Worm (Caenorhabditis elegans) whole organism, mixed stage, embryonic: ENCODE data around the gene D1022.5.

Source experiments
- M03D4.4 ChIP-seq: sonication (generic microtip); optimal IDR thresholded peaks from 2 replicates; lab custom pipeline; 2017; ENCODE audit warnings: mild to moderate bottlenecking, missing genetic modification characterization, missing compliant biosample characterization
- bed-3 ChIP-seq: fragments of 200-800 bp; sonication (Bioruptor generic); optimal IDR thresholded peaks from 3 replicates; lab custom pipeline; 2018; ENCODE audit warnings: mild to moderate bottlenecking, missing genetic modification characterization, moderate library complexity, missing compliant biosample characterization
- blmp-1 ChIP-seq: fragments of 150-350 bp; optimal IDR thresholded peaks from 2 replicates; lab custom pipeline; 2014; ENCODE audit warnings: missing biosample characterization, missing genetic modification characterization
- ceh-43 ChIP-seq: fragments of 200-800 bp; sonication (Bioruptor generic); optimal IDR thresholded peaks from 2 replicates; lab custom pipeline; 2018; ENCODE audit warnings: mild to moderate bottlenecking, missing genetic modification characterization, moderate library complexity, missing compliant biosample characterization
- ceh-83 ChIP-seq: fragments of 200-800 bp; sonication (Bioruptor generic); optimal IDR thresholded peaks from 2 replicates; lab custom pipeline; 2018; ENCODE audit warnings: mild to moderate bottlenecking, missing genetic modification characterization, missing compliant biosample characterization
- ces-1 ChIP-seq: fragments of 150-350 bp; optimal IDR thresholded peaks from 2 replicates; lab custom pipeline; 2014; ENCODE audit warnings: missing biosample characterization, missing genetic modification reagents, missing genetic modification characterization
- cnd-1 ChIP-seq: fragments of 200-800 bp; sonication (Bioruptor generic); optimal IDR thresholded peaks from 2 replicates; lab custom pipeline; 2018; ENCODE audit warnings: mild to moderate bottlenecking, missing genetic modification characterization, missing compliant biosample characterization
- drap-1 ChIP-seq: fragments of 200-800 bp; sonication (Bioruptor generic); optimal IDR thresholded peaks from 3 replicates; lab custom pipeline; 2018; ENCODE audit warnings: mild to moderate bottlenecking, missing genetic modification characterization, missing compliant biosample characterization
- elt-1 ChIP-seq: sonication (generic microtip); optimal IDR thresholded peaks from 2 replicates; lab custom pipeline; 2017; ENCODE audit warnings: missing genetic modification characterization, mild to moderate bottlenecking, missing compliant biosample characterization, antibody characterized with exemption, moderate library complexity, borderline replicate concordance; ENCODE audit not compliant: insufficient read depth
- elt-3 ChIP-seq: fragments of 150-350 bp; optimal IDR thresholded peaks from 2 replicates; lab custom pipeline; 2014; ENCODE audit warnings: missing biosample characterization, missing genetic modification characterization
- flh-1 ChIP-seq: fragments of 200-800 bp; sonication (Bioruptor generic); optimal IDR thresholded peaks from 2 replicates; lab custom pipeline; 2018; ENCODE audit warnings: mild to moderate bottlenecking, missing genetic modification characterization, moderate library complexity, missing compliant biosample characterization
- ham-2 ChIP-seq: fragments of 200-800 bp; sonication (Bioruptor generic); optimal IDR thresholded peaks from 2 replicates; lab custom pipeline; 2018; ENCODE audit warnings: mild to moderate bottlenecking, missing genetic modification characterization, missing compliant biosample characterization
- hlh-1 ChIP-seq: fragments of 150-350 bp; optimal IDR thresholded peaks from 2 replicates; lab custom pipeline; 2014; ENCODE audit warnings: missing biosample characterization, missing genetic modification reagents, missing genetic modification characterization
- lin-13 ChIP-seq: fragments of 150-350 bp; optimal IDR thresholded peaks from 2 replicates; lab custom pipeline; 2014; ENCODE audit warnings: missing biosample characterization, missing genetic modification characterization
- lsy-2 ChIP-seq: fragments of 150-350 bp; optimal IDR thresholded peaks from 2 replicates; lab custom pipeline; 2014; ENCODE audit warnings: missing biosample characterization, missing genetic modification characterization
- mab-5 ChIP-seq: fragments of 150-350 bp; optimal IDR thresholded peaks from 2 replicates; lab custom pipeline; 2014; ENCODE audit warnings: missing biosample characterization, missing genetic modification characterization
- mep-1 ChIP-seq: fragments of 150-350 bp; optimal IDR thresholded peaks from 2 replicates; lab custom pipeline; 2017; ENCODE audit warnings: missing biosample characterization, missing genetic modification reagents, missing genetic modification characterization, inconsistent platforms
- mls-2 ChIP-seq: sonication (generic microtip); optimal IDR thresholded peaks from 2 replicates; lab custom pipeline; 2016; ENCODE audit warnings: mild to moderate bottlenecking, missing genetic modification characterization, moderate library complexity, missing compliant biosample characterization
- nhr-12 ChIP-seq: fragments of 150-350 bp; optimal IDR thresholded peaks from 2 replicates; lab custom pipeline; 2014; ENCODE audit warnings: missing biosample characterization, missing genetic modification characterization
- nhr-2 ChIP-seq: fragments of 150-350 bp; optimal IDR thresholded peaks from 2 replicates; lab custom pipeline; 2014; ENCODE audit warnings: missing biosample characterization, missing genetic modification characterization
- nhr-237 ChIP-seq: fragments of 150-350 bp; optimal IDR thresholded peaks from 2 replicates; lab custom pipeline; 2014; ENCODE audit warnings: missing biosample characterization, missing genetic modification characterization
- nhr-28 ChIP-seq: fragments of 150-350 bp; optimal IDR thresholded peaks from 2 replicates; lab custom pipeline; 2014; ENCODE audit warnings: missing biosample characterization, missing genetic modification characterization
- nhr-76 ChIP-seq: sonication (generic microtip); optimal IDR thresholded peaks from 2 replicates; lab custom pipeline; 2017; ENCODE audit warnings: missing biosample characterization, missing genetic modification characterization
- pha-4 ChIP-seq: fragments of 150-350 bp; optimal IDR thresholded peaks from 2 replicates; lab custom pipeline; 2018; ENCODE audit warnings: missing biosample characterization, missing genetic modification reagents, missing genetic modification characterization
- sem-2 ChIP-seq: fragments of 200-800 bp; sonication (Bioruptor generic); optimal IDR thresholded peaks from 2 replicates; lab custom pipeline; 2018; ENCODE audit warnings: mild to moderate bottlenecking, missing genetic modification characterization, missing compliant biosample characterization
- snpc-4 ChIP-seq: fragments of 150-350 bp; optimal IDR thresholded peaks from 2 replicates; lab custom pipeline; 2014; ENCODE audit warnings: missing biosample characterization, missing genetic modification characterization
- sptf-1 ChIP-seq: sonication (generic microtip); optimal IDR thresholded peaks from 2 replicates; lab custom pipeline; 2017; ENCODE audit warnings: mild to moderate bottlenecking, missing genetic modification characterization, moderate library complexity, missing compliant biosample characterization
- tbx-8 ChIP-seq: fragments of 200-800 bp; sonication (Bioruptor generic); optimal IDR thresholded peaks from 2 replicates; lab custom pipeline; 2018; ENCODE audit warnings: mild to moderate bottlenecking, missing genetic modification characterization, moderate library complexity, missing compliant biosample characterization
- unc-120 ChIP-seq: sonication (generic microtip); optimal IDR thresholded peaks from 2 replicates; lab custom pipeline; 2017; ENCODE audit warnings: missing genetic modification characterization, missing compliant biosample characterization; ENCODE audit not compliant: poor library complexity, severe bottlenecking
- unc-39 ChIP-seq: fragments of 150-350 bp; optimal IDR thresholded peaks from 2 replicates; lab custom pipeline; 2014; ENCODE audit warnings: missing biosample characterization, missing genetic modification characterization
- zip-8 ChIP-seq: fragments of 150-350 bp; optimal IDR thresholded peaks from 2 replicates; lab custom pipeline; 2014; ENCODE audit warnings: missing biosample characterization, missing genetic modification characterization
- ztf-11 ChIP-seq: fragments of 150-350 bp; optimal IDR thresholded peaks from 2 replicates; lab custom pipeline; 2014; ENCODE audit warnings: missing biosample characterization, missing genetic modification characterization

D1022.5 gene

ce11 chrII:7458706-7459105 is at the start of gene D1022.5:
Gene D1022.5, minus strand, starts transcription at chrII:7458806.
- TF ChIP-seq flh-1 (GFP tag; lab: Kevin White, UChicago) (no peak), sem-2 (GFP tag; lab: Kevin White, UChicago) (no peak), ceh-83 (GFP tag; lab: Kevin White, UChicago) (no peak), elt-3 (tag; lab: Kevin White, UChicago) (no peak), nhr-2 (no peak), snpc-4 (no peak), lsy-2 (tag; lab: Kevin White, UChicago) (no peak), ztf-11 (no peak), blmp-1 (tag; lab: Kevin White, UChicago) (no peak), ces-1 (GFP tag; lab: Kevin White, UChicago) (no peak)

- TF ChIP-seq tbx-8 (no peak), hlh-1 (tag; lab: Kevin White, UChicago) (no peak), M03D4.4 (no peak), nhr-12 (tag; lab: Kevin White, UChicago) (no peak), sptf-1 (no peak), drap-1 (GFP tag; lab: Kevin White, UChicago) (no peak), mab-5 (no peak), unc-120 (tag; lab: Kevin White, UChicago) (no peak), nhr-76 (tag; lab: Kevin White, UChicago) (no peak), unc-39 (tag; lab: Kevin White, UChicago) (no peak), cnd-1 (tag; lab: Kevin White, UChicago) (no peak), bed-3 (GFP tag; lab: Kevin White, UChicago) (no peak), mls-2 (no peak), ceh-83 (GFP tag; lab: Kevin White, UChicago) (no peak), blmp-1 (tag; lab: Kevin White, UChicago) (no peak), flh-1 (GFP tag; lab: Kevin White, UChicago) (no peak), elt-3 (tag; lab: Kevin White, UChicago) (no peak)
Measured at ce11 chrII:7505005-7505404, 46.4 kb upstream of the D1022.5 start, which contains the start of gene C28F5.1. Gene C28F5.1, plus strand, starts transcription at chrII:7505305.

ce11 chrII:7499390-7499789 is 40.8 kb upstream of the D1022.5 start, which contains the start of gene srab-14:
Gene srab-14, minus strand, starts transcription at chrII:7499490.
- TF ChIP-seq ztf-11 (no peak), lin-13 (no peak), lsy-2 (tag; lab: Kevin White, UChicago) (no peak), sem-2 (GFP tag; lab: Kevin White, UChicago) (no peak), nhr-28 (tag; lab: Kevin White, UChicago) (no peak)

ce11 chrII:7496070-7496469 is 37.5 kb upstream of the D1022.5 start, which contains the start of gene spi-1:
Gene spi-1, plus strand, starts transcription at chrII:7496247.
- TF ChIP-seq lsy-2 (tag; lab: Kevin White, UChicago) (no peak), nhr-12 (tag; lab: Kevin White, UChicago) (no peak), nhr-2 (no peak), M03D4.4 (no peak), mab-5 (no peak), blmp-1 (tag; lab: Kevin White, UChicago) (no peak), flh-1 (GFP tag; lab: Kevin White, UChicago) (no peak), mep-1 (tag; lab: Kevin White, UChicago) (no peak), unc-39 (tag; lab: Kevin White, UChicago) (no peak), unc-120 (tag; lab: Kevin White, UChicago) (no peak), nhr-237 (no peak), ceh-43 (no peak), sptf-1 (no peak), ceh-83 (GFP tag; lab: Kevin White, UChicago) (no peak), tbx-8 (no peak), sem-2 (GFP tag; lab: Kevin White, UChicago) (no peak)

- no peak for TF ChIP-seq snpc-4
- no peak for TF ChIP-seq flh-1 (GFP tag; lab: Kevin White, UChicago)
- TF ChIP-seq mls-2: no peak
Measured at ce11 chrII:7494155-7494554, 35.5 kb upstream of the D1022.5 start, which contains the start of gene R10H1.1. Gene R10H1.1, plus strand, starts transcription at chrII:7494455.

ce11 chrII:7493599-7493998 is 35.0 kb upstream of the D1022.5 start, which contains the start of gene nas-23:
Gene nas-23, minus strand, starts transcription at chrII:7493699.
- no peak for TF ChIP-seq elt-1 (tag; lab: Kevin White, UChicago)
- no peak for TF ChIP-seq ham-2
- TF ChIP-seq bed-3 (GFP tag; lab: Kevin White, UChicago): no peak
- TF ChIP-seq nhr-237: no peak
- TF ChIP-seq zip-8: no peak
- TF ChIP-seq lin-13: no peak
- TF ChIP-seq ceh-83 (GFP tag; lab: Kevin White, UChicago): no peak
- TF ChIP-seq tbx-8: no peak
- no peak for TF ChIP-seq unc-39 (tag; lab: Kevin White, UChicago)
- no peak for TF ChIP-seq nhr-2
- no peak for TF ChIP-seq pha-4
- TF ChIP-seq M03D4.4: no peak
- no peak for TF ChIP-seq drap-1 (GFP tag; lab: Kevin White, UChicago)
- no peak for TF ChIP-seq sem-2 (GFP tag; lab: Kevin White, UChicago)
- no peak for TF ChIP-seq flh-1 (GFP tag; lab: Kevin White, UChicago)
- TF ChIP-seq mls-2: no peak
- TF ChIP-seq ceh-43: no peak
- no peak for TF ChIP-seq blmp-1 (tag; lab: Kevin White, UChicago)
- TF ChIP-seq nhr-76 (tag; lab: Kevin White, UChicago): no peak
- TF ChIP-seq, all 35 proteins: peak for 0
